Worm (Caenorhabditis elegans) whole organism, mixed stage, embryonic: ENCODE measurements around the gene ZK930.7.

Source experiments
- blmp-1 ChIP-seq: fragments of 150-350 bp; optimal IDR thresholded peaks from 2 replicates; lab custom pipeline; 2014; ENCODE audit warnings: missing biosample characterization, missing genetic modification characterization
- flh-1 ChIP-seq: fragments of 200-800 bp; sonication (Bioruptor generic); optimal IDR thresholded peaks from 2 replicates; lab custom pipeline; 2018; ENCODE audit warnings: mild to moderate bottlenecking, missing genetic modification characterization, moderate library complexity, missing compliant biosample characterization
- nhr-12 ChIP-seq: fragments of 150-350 bp; optimal IDR thresholded peaks from 2 replicates; lab custom pipeline; 2014; ENCODE audit warnings: missing biosample characterization, missing genetic modification characterization
- nhr-237 ChIP-seq: fragments of 150-350 bp; optimal IDR thresholded peaks from 2 replicates; lab custom pipeline; 2014; ENCODE audit warnings: missing biosample characterization, missing genetic modification characterization
- nhr-28 ChIP-seq: fragments of 150-350 bp; optimal IDR thresholded peaks from 2 replicates; lab custom pipeline; 2014; ENCODE audit warnings: missing biosample characterization, missing genetic modification characterization
- nhr-76 ChIP-seq: sonication (generic microtip); optimal IDR thresholded peaks from 2 replicates; lab custom pipeline; 2017; ENCODE audit warnings: missing biosample characterization, missing genetic modification characterization
- pha-4 ChIP-seq: fragments of 150-350 bp; optimal IDR thresholded peaks from 2 replicates; lab custom pipeline; 2018; ENCODE audit warnings: missing biosample characterization, missing genetic modification reagents, missing genetic modification characterization
- unc-62 ChIP-seq: fragments of 150-350 bp; optimal IDR thresholded peaks from 2 replicates; lab custom pipeline; 2014; ENCODE audit warnings: missing biosample characterization, missing genetic modification reagents, missing genetic modification characterization

DNA sequence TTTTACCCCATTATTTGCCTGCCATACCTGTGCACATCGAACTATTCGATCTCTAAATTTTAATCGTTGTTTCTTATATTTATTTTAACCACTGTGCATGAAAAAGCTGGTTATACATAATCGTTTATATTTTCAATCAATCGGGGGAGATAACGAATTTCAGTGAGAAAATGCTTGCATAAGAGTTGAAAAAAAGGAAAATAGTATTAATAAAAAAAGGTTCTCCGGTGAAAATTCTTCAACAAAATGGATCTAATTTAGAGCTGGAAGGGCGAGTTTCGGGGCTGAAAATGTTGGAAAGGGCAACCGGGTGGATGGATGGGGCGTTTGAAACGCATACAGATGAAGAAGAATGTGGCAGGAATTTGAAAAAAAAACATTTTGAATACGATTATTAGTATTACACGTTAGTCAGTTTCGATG, 3.1 kb downstream of the ZK930.7 start:
- TF ChIP-seq nhr-12 (tag; lab: Kevin White, UChicago) = no peak
- TF ChIP-seq pha-4 (tag; lab: Kevin White, UChicago) = no peak
- TF ChIP-seq blmp-1 (tag; lab: Kevin White, UChicago) = no peak
- no peak for TF ChIP-seq nhr-28 (tag; lab: Kevin White, UChicago)
- TF ChIP-seq flh-1 (GFP tag; lab: Kevin White, UChicago) = no peak
- TF ChIP-seq nhr-237 (tag; lab: Kevin White, UChicago) = no peak
- no peak for TF ChIP-seq unc-62 (GFP tag; lab: Kevin White, UChicago)
- no peak for TF ChIP-seq nhr-76
